Worm (Caenorhabditis elegans) whole organism, early embryonic: ENCODE results near the gene F18A12.7.

ENCODE experiments used
- B0310.2 ChIP-seq: sonication (generic microtip); optimal IDR thresholded peaks from 2 replicates; lab custom pipeline; 2016; ENCODE audit warnings: mild to moderate bottlenecking, missing genetic modification characterization, missing compliant biosample characterization
- ama-1 ChIP-seq: fragments of 150-350 bp; optimal IDR thresholded peaks from 2 replicates; lab custom pipeline; 2014
- ceh-36 ChIP-seq: sonication (generic microtip); optimal IDR thresholded peaks from 2 replicates; lab custom pipeline; 2016; ENCODE audit warnings: missing genetic modification characterization, inconsistent platforms, missing compliant biosample characterization
- flt-1 ChIP-seq: fragments of 200-800 bp; sonication (Bioruptor generic); IDR thresholded peaks from 2 replicates; pipeline ENCODE4 v1.3.6; 2022; ENCODE audit warnings: missing genetic modification characterization, missing compliant biosample characterization
- hmg-4 ChIP-seq: fragments of 200-800 bp; sonication (Bioruptor generic); optimal IDR thresholded peaks from 2 replicates; lab custom pipeline; 2018; ENCODE audit warnings: mild to moderate bottlenecking, missing genetic modification characterization, missing compliant biosample characterization
- hnd-1 ChIP-seq: sonication (generic microtip); optimal IDR thresholded peaks from 2 replicates; lab custom pipeline; 2016; ENCODE audit warnings: missing genetic modification characterization, missing compliant biosample characterization
- pes-1 ChIP-seq: fragments of 200-800 bp; sonication (Bioruptor generic); IDR thresholded peaks from 2 replicates; pipeline ENCODE4 v1.3.6; 2022; ENCODE audit warnings: missing genetic modification reagents, missing genetic modification characterization, missing compliant biosample characterization
- scrt-1 ChIP-seq: fragments of 200-800 bp; sonication (Bioruptor generic); IDR thresholded peaks from 2 replicates; pipeline ENCODE4 v1.3.6; 2022; ENCODE audit warnings: missing genetic modification characterization, missing compliant biosample characterization
- sea-1 ChIP-seq: fragments of 200-800 bp; sonication (Bioruptor generic); conservative IDR thresholded peaks from 2 replicates; pipeline ENCODE4 v1.3.6; 2022; ENCODE audit warnings: missing genetic modification characterization, missing compliant biosample characterization
- tbx-11 ChIP-seq: fragments of 200-800 bp; sonication (Bioruptor generic); IDR thresholded peaks from 2 replicates; pipeline ENCODE4 v1.3.6; 2022; ENCODE audit warnings: missing genetic modification characterization, missing compliant biosample characterization
- tra-4 ChIP-seq: sonication (generic microtip); optimal IDR thresholded peaks from 2 replicates; lab custom pipeline; 2017; ENCODE audit warnings: missing genetic modification characterization, missing compliant biosample characterization

DNA sequence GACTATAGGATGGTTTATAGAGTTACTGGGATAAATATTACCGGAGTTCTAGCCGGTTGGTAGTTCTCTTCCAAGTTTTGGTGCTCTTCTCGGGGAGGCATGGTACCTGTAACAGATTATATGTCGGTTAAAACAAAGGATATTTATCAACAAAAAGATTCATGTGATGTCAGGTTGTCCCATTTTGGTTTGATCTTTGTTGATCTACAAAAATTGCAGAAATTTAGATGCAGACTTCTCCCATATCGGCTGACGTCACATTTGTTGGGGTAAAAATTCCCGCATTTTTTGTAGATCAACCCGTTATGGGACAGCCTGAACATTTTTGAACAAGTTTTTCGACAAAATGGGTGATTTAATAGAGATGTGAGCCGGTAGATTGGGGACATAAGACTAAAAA is 46.2 kb downstream of the F18A12.7 start, which contains the start of gene Y49F6C.7:
- TF ChIP-seq tra-4 (tag; lab: Kevin White, UChicago) (no peak), tbx-11 (no peak), ama-1 (lab: Kevin White, UChicago) (no peak), ceh-36 (tag; lab: Kevin White, UChicago) (no peak), hnd-1 (tag; lab: Kevin White, UChicago) (no peak), flt-1 (GFP tag; lab: Robert Waterston, UW) (no peak), sea-1 (GFP tag; lab: Robert Waterston, UW) (no peak), scrt-1 (no peak), hmg-4 (GFP tag; lab: Kevin White, UChicago) (no peak), pes-1 (no peak), B0310.2 (no peak)
